Fruit fly (Drosophila melanogaster) whole organism, embryonic: ENCODE data around the gene Chrac-14.
A peak's percentile ranks its signal among the peaks of the same experiment; 100 is the strongest.

Source experiments
- CG10366 ChIP-seq: fragments of 200-800 bp; sonication (Bioruptor generic); IDR thresholded peaks from 2 replicates; pipeline ENCODE4 v1.3.6; 2022; ENCODE audit warnings: missing biosample characterization, missing genetic modification characterization
- CG10431 ChIP-seq: fragments of 200-800 bp; sonication (Bioruptor generic); optimal IDR thresholded peaks from 3 replicates; lab custom pipeline; 2018; ENCODE audit warnings: missing biosample characterization, mild to moderate bottlenecking, missing genetic modification characterization
- CG10979 ChIP-seq: fragments of 200-800 bp; sonication (Bioruptor generic); optimal IDR thresholded peaks from 2 replicates; lab custom pipeline; 2018; ENCODE audit warnings: missing biosample characterization, mild to moderate bottlenecking, missing genetic modification characterization, moderate library complexity
- CG11247 ChIP-seq: fragments of 200-800 bp; sonication (Bioruptor generic); IDR thresholded peaks from 2 replicates; pipeline ENCODE4 v1.3.6; 2022; ENCODE audit warnings: missing biosample characterization, missing genetic modification characterization
- CG15073 ChIP-seq: fragments of 200-800 bp; sonication (Bioruptor generic); optimal IDR thresholded peaks from 2 replicates; lab custom pipeline; 2016; ENCODE audit warnings: missing biosample characterization, missing genetic modification characterization
- CG15514 ChIP-seq: fragments of 200-800 bp; sonication (Bioruptor generic); optimal IDR thresholded peaks from 3 replicates; lab custom pipeline; 2017; ENCODE audit warnings: missing biosample characterization, missing genetic modification characterization, mild to moderate bottlenecking, moderate library complexity, missing genetic modification reagents
- CG1603 ChIP-seq: fragments of 200-800 bp; sonication (Bioruptor generic); optimal IDR thresholded peaks from 2 replicates; lab custom pipeline; 2019; ENCODE audit warnings: missing biosample characterization, mild to moderate bottlenecking, missing genetic modification characterization, moderate library complexity
- CG16815 ChIP-seq: fragments of 200-800 bp; sonication (Bioruptor generic); optimal IDR thresholded peaks from 3 replicates; lab custom pipeline; 2017; ENCODE audit warnings: missing biosample characterization, mild to moderate bottlenecking, missing genetic modification characterization
- CG17359 ChIP-seq: fragments of 200-800 bp; sonication (Bioruptor generic); optimal IDR thresholded peaks from 3 replicates; lab custom pipeline; 2018; ENCODE audit warnings: missing biosample characterization, mild to moderate bottlenecking, missing genetic modification characterization, moderate library complexity
- CG17802 ChIP-seq: fragments of 200-800 bp; sonication (Bioruptor generic); optimal IDR thresholded peaks from 2 replicates; lab custom pipeline; 2018; ENCODE audit warnings: missing biosample characterization, mild to moderate bottlenecking, missing genetic modification characterization, moderate library complexity
- CG2116 ChIP-seq: fragments of 200-800 bp; sonication (Bioruptor generic); optimal IDR thresholded peaks from 3 replicates; lab custom pipeline; 2018; ENCODE audit warnings: missing biosample characterization, mild to moderate bottlenecking, missing genetic modification characterization
- CG2199 ChIP-seq: fragments of 200-800 bp; sonication (Bioruptor generic); IDR thresholded peaks from 3 replicates; pipeline ENCODE4 v1.3.6; 2022; ENCODE audit warnings: missing biosample characterization, missing genetic modification characterization
- CG2712 ChIP-seq: fragments of 200-800 bp; optimal IDR thresholded peaks from 3 replicates; lab custom pipeline; 2019; ENCODE audit warnings: missing biosample characterization, mild to moderate bottlenecking, missing genetic modification characterization, moderate library complexity
- CG2875 ChIP-seq: fragments of 200-800 bp; sonication (Bioruptor generic); optimal IDR thresholded peaks from 2 replicates; lab custom pipeline; 2017; ENCODE audit warnings: missing biosample characterization, mild to moderate bottlenecking, missing genetic modification characterization, missing genetic modification reagents
- CG3847 ChIP-seq: fragments of 200-800 bp; sonication (Bioruptor generic); IDR thresholded peaks from 2 replicates; pipeline ENCODE4 v1.3.6; 2022; ENCODE audit warnings: missing biosample characterization, missing genetic modification characterization
- CG4617 ChIP-seq: fragments of 200-800 bp; sonication (Bioruptor generic); optimal IDR thresholded peaks from 3 replicates; lab custom pipeline; 2016; ENCODE audit warnings: missing biosample characterization, missing genetic modification characterization, borderline replicate concordance
- CG4820 ChIP-seq: fragments of 200-800 bp; sonication (Bioruptor generic); optimal IDR thresholded peaks from 3 replicates; lab custom pipeline; 2016; ENCODE audit warnings: missing biosample characterization, missing genetic modification characterization
- CG6765 ChIP-seq: fragments of 200-800 bp; sonication (Bioruptor generic); optimal IDR thresholded peaks from 3 replicates; lab custom pipeline; 2017; ENCODE audit warnings: missing biosample characterization, mild to moderate bottlenecking, missing genetic modification characterization
- CG7556 ChIP-seq: fragments of 200-800 bp; sonication (Bioruptor generic); optimal IDR thresholded peaks from 2 replicates; lab custom pipeline; 2017; ENCODE audit warnings: missing biosample characterization, mild to moderate bottlenecking, missing genetic modification characterization
- CG9215 ChIP-seq: fragments of 200-800 bp; sonication (Bioruptor generic); IDR thresholded peaks from 2 replicates; pipeline ENCODE4 v1.3.6; 2022; ENCODE audit warnings: missing biosample characterization, missing genetic modification characterization
- CHES-1-like ChIP-seq: fragments of 200-800 bp; sonication (Bioruptor generic); optimal IDR thresholded peaks from 2 replicates; lab custom pipeline; 2016; ENCODE audit warnings: missing biosample characterization, missing genetic modification characterization
- Doc3 ChIP-seq: fragments of 200-800 bp; sonication (Bioruptor generic); IDR thresholded peaks from 3 replicates; pipeline ENCODE4 v1.3.6; 2022; ENCODE audit warnings: missing biosample characterization, missing genetic modification characterization; ENCODE audit not compliant: partially characterized antibody
- Dp ChIP-seq: fragments of 200-800 bp; sonication (Bioruptor generic); optimal IDR thresholded peaks from 2 replicates; lab custom pipeline; 2018; ENCODE audit warnings: missing biosample characterization, mild to moderate bottlenecking, missing genetic modification characterization, moderate library complexity
- Fer1 ChIP-seq: fragments of 200-800 bp; sonication (Bioruptor generic); optimal IDR thresholded peaks from 2 replicates; lab custom pipeline; 2017; ENCODE audit warnings: missing biosample characterization, mild to moderate bottlenecking, missing genetic modification characterization
- H2.0 ChIP-seq: fragments of 200-800 bp; sonication (Bioruptor generic); IDR thresholded peaks from 2 replicates; pipeline ENCODE4 v1.3.6; 2022; ENCODE audit warnings: missing biosample characterization, missing genetic modification characterization
- Hr51 ChIP-seq, 2 experiments: fragments of 200-800 bp; sonication (Bioruptor generic); optimal IDR thresholded peaks; 2 replicates in 1 of 2; 3 replicates in 1 of 2; lab custom pipeline; 2016 to 2018; ENCODE audit warnings: missing biosample characterization in 2 of 2, missing genetic modification characterization in 2 of 2, mild to moderate bottlenecking in 1 of 2, moderate library complexity in 1 of 2
- MTF-1 ChIP-seq: fragments of 200-800 bp; sonication (Bioruptor generic); optimal IDR thresholded peaks from 2 replicates; lab custom pipeline; 2018; ENCODE audit warnings: missing biosample characterization, mild to moderate bottlenecking, missing genetic modification characterization, borderline replicate concordance
- NfI ChIP-seq: fragments of 200-800 bp; sonication (Bioruptor generic); optimal IDR thresholded peaks from 3 replicates; lab custom pipeline; 2018; ENCODE audit warnings: missing biosample characterization, mild to moderate bottlenecking, missing genetic modification characterization, moderate library complexity
- TFAM ChIP-seq: fragments of 200-800 bp; sonication (Bioruptor generic); optimal IDR thresholded peaks from 2 replicates; lab custom pipeline; 2017; ENCODE audit warnings: missing biosample characterization, missing genetic modification characterization, inconsistent platforms
- ac ChIP-seq: fragments of 200-800 bp; sonication (Bioruptor generic); optimal IDR thresholded peaks from 3 replicates; lab custom pipeline; 2017; ENCODE audit warnings: missing biosample characterization, mild to moderate bottlenecking, missing genetic modification characterization
- ara ChIP-seq: fragments of 200-800 bp; sonication (Bioruptor generic); IDR thresholded peaks from 2 replicates; pipeline ENCODE4 v1.3.6; 2022; ENCODE audit warnings: missing biosample characterization, missing genetic modification characterization
- ase ChIP-seq: fragments of 200-800 bp; sonication (Bioruptor generic); IDR thresholded peaks from 3 replicates; pipeline ENCODE4 v1.3.6; 2022; ENCODE audit warnings: missing biosample characterization, missing genetic modification characterization
- az2 ChIP-seq: fragments of 200-800 bp; sonication (Bioruptor generic); optimal IDR thresholded peaks from 3 replicates; lab custom pipeline; 2016; ENCODE audit warnings: missing biosample characterization, missing genetic modification characterization
- chm ChIP-seq: fragments of 200-800 bp; sonication (Bioruptor generic); IDR thresholded peaks from 2 replicates; pipeline ENCODE4 v1.3.6; 2022; ENCODE audit warnings: missing biosample characterization, missing genetic modification characterization
- cwo ChIP-seq: fragments of 200-800 bp; sonication (Bioruptor generic); optimal IDR thresholded peaks from 3 replicates; lab custom pipeline; 2017; ENCODE audit warnings: missing biosample characterization, missing genetic modification characterization, mild to moderate bottlenecking, moderate library complexity, missing genetic modification reagents
- dmrt11E ChIP-seq: fragments of 200-800 bp; sonication (Bioruptor generic); optimal IDR thresholded peaks from 3 replicates; lab custom pipeline; 2018; ENCODE audit warnings: missing biosample characterization, mild to moderate bottlenecking, missing genetic modification characterization, moderate library complexity
- fd102C ChIP-seq: fragments of 200-800 bp; sonication (Bioruptor generic); optimal IDR thresholded peaks from 2 replicates; lab custom pipeline; 2018; ENCODE audit warnings: missing biosample characterization, mild to moderate bottlenecking, missing genetic modification characterization, moderate library complexity
- gcm ChIP-seq: fragments of 200-800 bp; sonication (Bioruptor generic); optimal IDR thresholded peaks from 2 replicates; lab custom pipeline; 2019; ENCODE audit warnings: missing biosample characterization, mild to moderate bottlenecking, missing genetic modification characterization, moderate library complexity
- grn ChIP-seq: fragments of 200-800 bp; sonication (Bioruptor generic); optimal IDR thresholded peaks from 3 replicates; lab custom pipeline; 2017; ENCODE audit warnings: missing biosample characterization, missing genetic modification characterization
- hb ChIP-seq: fragments of 200-800 bp; sonication (Bioruptor generic); IDR thresholded peaks from 3 replicates; pipeline ENCODE4 v1.3.6; 2022; ENCODE audit warnings: missing biosample characterization, missing genetic modification characterization; ENCODE audit not compliant: partially characterized antibody
- hbn ChIP-seq: fragments of 200-800 bp; sonication (Bioruptor generic); IDR thresholded peaks from 2 replicates; pipeline ENCODE4 v1.3.6; 2022; ENCODE audit warnings: missing biosample characterization, missing genetic modification characterization; ENCODE audit not compliant: partially characterized antibody
- jigr1 ChIP-seq: fragments of 200-800 bp; sonication (Bioruptor generic); IDR thresholded peaks from 3 replicates; pipeline ENCODE4 v1.3.6; 2022; ENCODE audit warnings: missing biosample characterization, missing genetic modification characterization
- pfk ChIP-seq: fragments of 200-800 bp; sonication (Bioruptor generic); optimal IDR thresholded peaks from 2 replicates; lab custom pipeline; 2018; ENCODE audit warnings: missing biosample characterization, mild to moderate bottlenecking, missing genetic modification characterization, moderate library complexity
- pho ChIP-seq: fragments of 200-800 bp; sonication (Bioruptor generic); optimal IDR thresholded peaks from 2 replicates; lab custom pipeline; 2016; ENCODE audit warnings: missing biosample characterization, missing genetic modification characterization
- pnt ChIP-seq: fragments of 200-800 bp; sonication (Bioruptor generic); optimal IDR thresholded peaks from 3 replicates; lab custom pipeline; 2016; ENCODE audit warnings: missing biosample characterization, missing genetic modification characterization
- ranshi ChIP-seq: fragments of 200-800 bp; sonication (Bioruptor generic); IDR thresholded peaks from 2 replicates; pipeline ENCODE4 v1.3.6; 2022; ENCODE audit warnings: missing biosample characterization, missing genetic modification characterization
- slbo ChIP-seq: fragments of 200-800 bp; sonication (Bioruptor generic); IDR thresholded peaks from 2 replicates; pipeline ENCODE4 v1.3.6; 2022; ENCODE audit warnings: missing biosample characterization, missing genetic modification characterization
- ssp ChIP-seq: fragments of 200-800 bp; sonication (Bioruptor generic); IDR thresholded peaks from 2 replicates; pipeline ENCODE4 v1.3.6; 2022; ENCODE audit warnings: missing biosample characterization, missing genetic modification characterization
- wor ChIP-seq: fragments of 200-800 bp; sonication (Bioruptor generic); IDR thresholded peaks from 2 replicates; pipeline ENCODE4 v1.3.6; 2022; ENCODE audit warnings: missing biosample characterization, missing genetic modification characterization

Gene Chrac-14

DNA sequence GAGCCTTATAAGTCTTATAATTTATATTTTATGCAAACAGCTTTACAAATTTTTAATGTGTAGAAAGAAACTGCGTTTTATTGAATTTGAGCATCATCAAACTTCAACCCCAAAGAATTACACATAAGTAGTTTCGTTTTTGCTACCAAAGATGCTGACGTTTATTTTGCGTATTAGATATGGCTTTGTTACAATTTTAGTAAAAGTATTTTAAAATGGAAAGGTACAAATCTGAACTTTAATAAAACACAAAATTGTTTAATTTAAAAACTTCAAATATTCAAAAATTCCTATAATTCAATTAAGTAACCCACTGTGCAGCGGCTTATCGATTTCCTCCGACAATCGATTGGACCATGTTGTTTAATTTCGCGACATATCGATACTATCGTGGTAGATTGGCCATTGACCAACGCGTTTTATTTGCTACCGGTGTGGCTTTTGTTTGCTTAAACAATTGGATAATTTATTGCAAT lies 26.9 kb downstream of the Chrac-14 start, which contains the start of gene prg (continued):
- TF ChIP-seq CG16815 (GFP tag; lab: Kevin White, UChicago) (peak; percentile 8), pfk (no peak), wor (GFP tag; lab: Robert Waterston, UW) (no peak), pnt (peak; percentile 13), CG1603 (peak; percentile 57), Fer1 (GFP tag; lab: Kevin White, UChicago) (peak; percentile 79), CG11247 (GFP tag; lab: Robert Waterston, UW) (peak; percentile 47; the same call in 1 of the 2 replicates), dmrt11E (tag; lab: Kevin White, UChicago) (peak; percentile 51), az2 (peak; percentile 54), pho (peak; percentile 78), gcm (GFP tag; lab: Kevin White, UChicago) (peak; percentile 45), CG6765 (GFP tag; lab: Kevin White, UChicago) (peak; percentile 16), jigr1 (no peak), CG15073 (GFP tag; lab: Kevin White, UChicago) (no peak), ara (GFP tag; lab: Robert Waterston, UW) (0 out of 2 replicates have a peak, but pooled peaks have one; percentile 26), Doc3 (GFP tag; lab: Robert Waterston, UW) (peak; percentile 98), CG17359 (tag; lab: Kevin White, UChicago) (peak; percentile 54), chm (GFP tag; lab: Robert Waterston, UW) (no peak; the same call in 1 of the 2 replicates), CG17802 (tag; lab: Kevin White, UChicago) (no peak), TFAM (GFP tag; lab: Kevin White, UChicago) (no peak), CG2116 (GFP tag; lab: Kevin White, UChicago) (peak; percentile 75), hb (GFP tag; lab: Robert Waterston, UW) (peak; percentile 95), Hr51 (GFP tag; optimal IDR thresholded peaks at IDR 0.05; lab: Kevin White, UChicago) (peak; percentile 45 to 69), fd102C (no peak), CG2712 (peak; percentile 71), MTF-1 (no peak), CG4617 (GFP tag; lab: Kevin White, UChicago) (peak; percentile 57), CG3847 (peak; percentile 63), ac (GFP tag; lab: Kevin White, UChicago) (no peak), ssp (GFP tag; lab: Robert Waterston, UW) (no peak), cwo (GFP tag; lab: Kevin White, UChicago) (peak; percentile 50), ranshi (GFP tag; lab: Robert Waterston, UW) (peak; percentile 59), CG15514 (GFP tag; lab: Kevin White, UChicago) (peak; percentile 47), CG7556 (GFP tag; lab: Kevin White, UChicago) (peak; percentile 70), CG10431 (GFP tag; lab: Kevin White, UChicago) (peak; percentile 51), ase (no peak), CG9215 (0 out of 2 replicates have a peak, but pooled peaks have one; percentile 17), CHES-1-like (GFP tag; lab: Kevin White, UChicago) (peak; percentile 54), hbn (GFP tag; lab: Robert Waterston, UW) (peak; percentile 98), H2.0 (GFP tag; lab: Robert Waterston, UW) (no peak), CG10366 (GFP tag; lab: Robert Waterston, UW) (peak; percentile 47), Dp (GFP tag; lab: Kevin White, UChicago) (peak; percentile 59), CG2875 (GFP tag; lab: Kevin White, UChicago) (no peak), CG4820 (GFP tag; lab: Kevin White, UChicago) (peak; percentile 67), NfI (GFP tag; lab: Kevin White, UChicago) (peak; percentile 74), slbo (peak; percentile 66), CG2199 (no peak), CG10979 (tag; lab: Kevin White, UChicago) (peak; percentile 67), grn (GFP tag; lab: Kevin White, UChicago) (no peak)
